Fruit fly (Drosophila melanogaster): Measurements from ENCODE around the gene CG31140.

DNA sequence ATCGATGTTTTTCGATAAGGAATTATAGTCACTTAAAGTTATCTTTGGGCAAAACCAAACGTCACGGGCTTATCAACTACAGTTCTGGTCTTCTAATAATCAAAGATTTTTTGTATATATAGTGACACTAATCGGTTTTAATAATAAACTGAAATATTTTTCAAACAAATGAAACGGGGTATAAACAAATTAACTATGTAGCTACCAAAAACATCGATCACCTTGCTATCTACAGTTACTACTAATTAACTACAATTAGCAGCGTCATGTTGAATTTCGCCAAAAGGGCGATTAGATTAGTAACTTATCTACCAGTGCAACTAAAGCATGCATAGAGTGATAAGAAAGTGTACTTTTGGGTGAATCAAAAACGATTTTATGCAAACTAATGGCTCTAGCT lies 28.4 kb downstream of the CG31140 start:
- TF ChIP-seq CG13204 (GFP tag; optimal IDR thresholded peaks at IDR 0.05) = no peak
- no peak for TF ChIP-seq fd96Ca (GFP tag; IDR thresholded peaks at IDR 0.05)
- no peak for TF ChIP-seq gl (tag; optimal IDR thresholded peaks at IDR 0.05)
- TF ChIP-seq CG8159 (tag; optimal IDR thresholded peaks at IDR 0.05) = no peak
- no peak for TF ChIP-seq CG17806 (tag; optimal IDR thresholded peaks at IDR 0.05)
- no peak for TF ChIP-seq D1 (tag; optimal IDR thresholded peaks at IDR 0.05)
- no peak for TF ChIP-seq CG10348 (GFP tag; IDR thresholded peaks at IDR 0.05)
- TF ChIP-seq CG15710 (tag; optimal IDR thresholded peaks at IDR 0.05) = no peak
- no peak for TF ChIP-seq rn (GFP tag; IDR thresholded peaks at IDR 0.05)
- no peak for TF ChIP-seq CG14655 (GFP tag; optimal IDR thresholded peaks at IDR 0.05)

Measured in whole organism, pupa.